Fruit fly (Drosophila melanogaster): ENCODE data around the gene Ets96B.

Ets96B gene

dm6 chr3R:24813637-24814301 is 25.9 kb downstream of the Ets96B start, which contains the start of the genes lili and CG34150 (continued):
- peak; percentile 67 for TF ChIP-seq CG8944 (GFP tag; optimal IDR thresholded peaks at IDR 0.05)
- peak; percentile 85 for TF ChIP-seq CG30403 (GFP tag; optimal IDR thresholded peaks at IDR 0.05)
- peak; percentile 78 for TF ChIP-seq CG34422 (GFP tag; IDR thresholded peaks at IDR 0.05)
- TF ChIP-seq B-H2 (GFP tag; optimal IDR thresholded peaks at IDR 0.05): peak; percentile 86
- TF ChIP-seq CG3163 (GFP tag; optimal IDR thresholded peaks at IDR 0.05): peak; percentile 34
- no peak for TF ChIP-seq gce (GFP tag; IDR thresholded peaks at IDR 0.05)
- TF ChIP-seq ab (GFP tag; optimal IDR thresholded peaks at IDR 0.05): no peak
- peak; percentile 82 for TF ChIP-seq CG15696 (tag; optimal IDR thresholded peaks at IDR 0.05)
- TF ChIP-seq CG11085 (GFP tag; IDR thresholded peaks at IDR 0.05): peak; percentile 62
- peak; percentile 13 for TF ChIP-seq CG3407 (GFP tag; optimal IDR thresholded peaks at IDR 0.05)
- peak; percentile 55; the same call in 1 of the 2 replicates for TF ChIP-seq ranshi (GFP tag; IDR thresholded peaks at IDR 0.05)
- peak; percentile 84 for TF ChIP-seq Scr (GFP tag; IDR thresholded peaks at IDR 0.05; ENCODE audit: partially characterized antibody)
- peak; percentile 97 for TF ChIP-seq sens (GFP tag)
- peak; percentile 72 for TF ChIP-seq CG6272 (GFP tag; IDR thresholded peaks at IDR 0.05)
- TF ChIP-seq rib (GFP tag; IDR thresholded peaks at IDR 0.05): no peak
- no peak for TF ChIP-seq CG31365 (tag; optimal IDR thresholded peaks at IDR 0.05)
- peak; percentile 62 for TF ChIP-seq ERR (GFP tag; optimal IDR thresholded peaks at IDR 0.05)
- TF ChIP-seq amos (GFP tag; IDR thresholded peaks at IDR 0.05; ENCODE audit: partially characterized antibody): peak; percentile 79
- TF ChIP-seq CG8765 (GFP tag; IDR thresholded peaks at IDR 0.05): no peak
- peak; percentile 89 for TF ChIP-seq CG3847 (GFP tag; IDR thresholded peaks at IDR 0.05)
- peak; percentile 36 for TF ChIP-seq CG7987 (GFP tag; optimal IDR thresholded peaks at IDR 0.05)
- TF ChIP-seq crol (GFP tag; IDR thresholded peaks at IDR 0.05): no peak
- TF ChIP-seq dmrt99B (tag; optimal IDR thresholded peaks at IDR 0.05): no peak
- TF ChIP-seq CG13894 (tag; optimal IDR thresholded peaks at IDR 0.05): peak; percentile 80
- TF ChIP-seq ttk (GFP tag; IDR thresholded peaks at IDR 0.05): 0 out of 2 replicates have a peak, but pooled peaks have one; percentile 47
- no peak for TF ChIP-seq bigmax (GFP tag; optimal IDR thresholded peaks at IDR 0.05)
- peak; percentile 14 for TF ChIP-seq ftz-f1 (GFP tag; optimal IDR thresholded peaks at IDR 0.05)
- no peak for TF ChIP-seq abd-A (tag; optimal IDR thresholded peaks at IDR 0.05)
- TF ChIP-seq bowl (GFP tag; IDR thresholded peaks at IDR 0.05): no peak
- TF ChIP-seq CG17361 (GFP tag; IDR thresholded peaks at IDR 0.05): peak; percentile 78
- TF ChIP-seq hth (optimal IDR thresholded peaks at IDR 0.05): no peak
- TF ChIP-seq Blimp-1 (GFP tag; optimal IDR thresholded peaks at IDR 0.05): peak; percentile 76
- TF ChIP-seq Rx (GFP tag; IDR thresholded peaks at IDR 0.05): no peak
- TF ChIP-seq grn (GFP tag; optimal IDR thresholded peaks at IDR 0.05): no peak
- TF ChIP-seq Dll (GFP tag; IDR thresholded peaks at IDR 0.05; ENCODE audit: partially characterized antibody): peak; percentile 88
- TF ChIP-seq CG16815 (GFP tag; optimal IDR thresholded peaks at IDR 0.05): peak; percentile 7
- peak; percentile 82 for TF ChIP-seq CG12155 (GFP tag; optimal IDR thresholded peaks at IDR 0.05)
- TF ChIP-seq CG15269 (tag; optimal IDR thresholded peaks at IDR 0.05): peak; percentile 81
- no peak for TF ChIP-seq danr (GFP tag; IDR thresholded peaks at IDR 0.05)
- TF ChIP-seq CG4854 (GFP tag; optimal IDR thresholded peaks at IDR 0.05): peak; percentile 61
- peak; percentile 62 for TF ChIP-seq Atf-2 (GFP tag; optimal IDR thresholded peaks at IDR 0.05)
- peak; percentile 78 for TF ChIP-seq CG31441 (GFP tag; IDR thresholded peaks at IDR 0.05)
- TF ChIP-seq unc-4 (GFP tag; IDR thresholded peaks at IDR 0.05; ENCODE audit: partially characterized antibody): peak; percentile 89
- peak; percentile 48; the same call in 1 of the 3 replicates for TF ChIP-seq CG14050 (GFP tag; IDR thresholded peaks at IDR 0.05)
- no peak for TF ChIP-seq yki (optimal IDR thresholded peaks at IDR 0.05)
- no peak for TF ChIP-seq Usf (GFP tag; optimal IDR thresholded peaks at IDR 0.05)
- TF ChIP-seq ATbp (GFP tag; optimal IDR thresholded peaks at IDR 0.05): no peak
- TF ChIP-seq Mad (GFP tag; optimal IDR thresholded peaks at IDR 0.05): peak; percentile 87
- no peak for TF ChIP-seq CG2199 (GFP tag; IDR thresholded peaks at IDR 0.05)
- TF ChIP-seq aop (GFP tag; IDR thresholded peaks at IDR 0.05): no peak
- TF ChIP-seq Dp (GFP tag; optimal IDR thresholded peaks at IDR 0.05): peak; percentile 67
